Fruit fly (Drosophila melanogaster) whole organism, embryonic: Measurements from ENCODE around the gene HIP-R.

Experiments
- Abd-B ChIP-seq: fragments of 200-800 bp; sonication (Bioruptor generic); optimal IDR thresholded peaks from 2 replicates; lab custom pipeline; 2018; ENCODE audit warnings: missing biosample characterization, mild to moderate bottlenecking, missing genetic modification characterization, moderate library complexity
- Awh ChIP-seq: fragments of 200-800 bp; sonication (Bioruptor generic); IDR thresholded peaks from 2 replicates; pipeline ENCODE4, ENCODE4 v1.3.6; 2022; ENCODE audit warnings: missing biosample characterization, missing genetic modification characterization
- C15 ChIP-seq: fragments of 200-800 bp; sonication (Bioruptor generic); IDR thresholded peaks from 3 replicates; pipeline ENCODE4 v1.3.6; 2022; ENCODE audit warnings: missing biosample characterization, missing genetic modification characterization
- CG11085 ChIP-seq: fragments of 200-800 bp; sonication (Bioruptor generic); IDR thresholded peaks from 2 replicates; pipeline ENCODE4 v1.3.6; 2022; ENCODE audit warnings: missing biosample characterization, missing genetic modification characterization
- CG11247 ChIP-seq: fragments of 200-800 bp; sonication (Bioruptor generic); IDR thresholded peaks from 2 replicates; pipeline ENCODE4 v1.3.6; 2022; ENCODE audit warnings: missing biosample characterization, missing genetic modification characterization
- CG12071 ChIP-seq: fragments of 200-800 bp; sonication (Bioruptor generic); optimal IDR thresholded peaks from 3 replicates; lab custom pipeline; 2018; ENCODE audit warnings: missing biosample characterization, mild to moderate bottlenecking, missing genetic modification characterization
- CG12104 ChIP-seq: fragments of 200-800 bp; sonication (Bioruptor generic); optimal IDR thresholded peaks from 3 replicates; lab custom pipeline; 2016; ENCODE audit warnings: missing biosample characterization, missing genetic modification characterization
- CG12155 ChIP-seq: fragments of 200-800 bp; sonication (Bioruptor generic); optimal IDR thresholded peaks from 3 replicates; lab custom pipeline; 2016; ENCODE audit warnings: missing biosample characterization, missing genetic modification characterization
- CG12391 ChIP-seq: fragments of 200-800 bp; sonication (Bioruptor generic); optimal IDR thresholded peaks from 3 replicates; lab custom pipeline; 2018; ENCODE audit warnings: missing biosample characterization, mild to moderate bottlenecking, missing genetic modification characterization, moderate library complexity
- CG12744 ChIP-seq: fragments of 200-800 bp; sonication (Bioruptor generic); optimal IDR thresholded peaks from 2 replicates; lab custom pipeline; 2016; ENCODE audit warnings: missing biosample characterization, missing genetic modification characterization
- CG13624 ChIP-seq: fragments of 200-800 bp; sonication (Bioruptor generic); optimal IDR thresholded peaks from 2 replicates; lab custom pipeline; 2016; ENCODE audit warnings: missing biosample characterization, missing genetic modification characterization
- CG14860 ChIP-seq: fragments of 200-800 bp; sonication (Bioruptor generic); IDR thresholded peaks from 3 replicates; pipeline ENCODE4 v1.3.6; 2022; ENCODE audit warnings: missing biosample characterization, missing genetic modification characterization; ENCODE audit not compliant: partially characterized antibody
- CG15514 ChIP-seq: fragments of 200-800 bp; sonication (Bioruptor generic); optimal IDR thresholded peaks from 3 replicates; lab custom pipeline; 2017; ENCODE audit warnings: missing biosample characterization, missing genetic modification characterization, mild to moderate bottlenecking, moderate library complexity, missing genetic modification reagents
- CG18262 ChIP-seq: fragments of 200-800 bp; optimal IDR thresholded peaks from 3 replicates; lab custom pipeline; 2019; ENCODE audit warnings: missing biosample characterization, mild to moderate bottlenecking, missing genetic modification characterization, moderate library complexity
- CG2199 ChIP-seq: fragments of 200-800 bp; sonication (Bioruptor generic); IDR thresholded peaks from 3 replicates; pipeline ENCODE4 v1.3.6; 2022; ENCODE audit warnings: missing biosample characterization, missing genetic modification characterization
- CG30020 ChIP-seq: fragments of 200-800 bp; optimal IDR thresholded peaks from 2 replicates; lab custom pipeline; 2019; ENCODE audit warnings: missing biosample characterization, mild to moderate bottlenecking, missing genetic modification characterization, moderate library complexity
- CG3281 ChIP-seq: fragments of 200-800 bp; sonication (Bioruptor generic); optimal IDR thresholded peaks from 3 replicates; lab custom pipeline; 2017; ENCODE audit warnings: missing biosample characterization, mild to moderate bottlenecking, missing genetic modification characterization
- CG4730 ChIP-seq: fragments of 200-800 bp; sonication (Bioruptor generic); IDR thresholded peaks from 2 replicates; pipeline ENCODE4 v1.3.6; 2022; ENCODE audit warnings: missing biosample characterization, missing genetic modification characterization
- CG6272 ChIP-seq: fragments of 200-800 bp; sonication (Bioruptor generic); IDR thresholded peaks from 2 replicates; pipeline ENCODE4 v1.3.6; 2022; ENCODE audit warnings: missing biosample characterization, missing genetic modification characterization
- CG7786 ChIP-seq: fragments of 200-800 bp; sonication (Bioruptor generic); optimal IDR thresholded peaks from 2 replicates; lab custom pipeline; 2016; ENCODE audit warnings: missing biosample characterization, missing genetic modification characterization
- CG8290 ChIP-seq, 3 experiments: fragments of 200-800 bp; sonication (Bioruptor generic); optimal IDR thresholded peaks; 2 replicates each; lab custom pipeline; 2016 to 2019; ENCODE audit warnings: missing biosample characterization in 3 of 3, missing genetic modification characterization in 3 of 3, mild to moderate bottlenecking in 2 of 3, moderate library complexity in 1 of 3
- CG8388 ChIP-seq: fragments of 200-800 bp; sonication (Bioruptor generic); optimal IDR thresholded peaks from 2 replicates; lab custom pipeline; 2019; ENCODE audit warnings: missing biosample characterization, mild to moderate bottlenecking, missing genetic modification characterization, moderate library complexity
- CG8765 ChIP-seq: fragments of 200-800 bp; sonication (Bioruptor generic); IDR thresholded peaks from 2 replicates; pipeline ENCODE4 v1.3.6; 2022; ENCODE audit warnings: missing biosample characterization, missing genetic modification characterization
- Dek ChIP-seq: fragments of 200-800 bp; sonication (Bioruptor generic); optimal IDR thresholded peaks from 3 replicates; lab custom pipeline; 2019; ENCODE audit warnings: missing biosample characterization, mild to moderate bottlenecking, missing genetic modification characterization, moderate library complexity
- Fer2 ChIP-seq: fragments of 200-800 bp; sonication (Bioruptor generic); optimal IDR thresholded peaks from 2 replicates; lab custom pipeline; 2018; ENCODE audit warnings: missing biosample characterization, mild to moderate bottlenecking, missing genetic modification characterization, moderate library complexity
- Hmx ChIP-seq: fragments of 200-800 bp; sonication (Bioruptor generic); optimal IDR thresholded peaks from 2 replicates; lab custom pipeline; 2016; ENCODE audit warnings: missing biosample characterization, missing genetic modification characterization
- MBD-R2 ChIP-seq: fragments of 200-800 bp; sonication (Bioruptor generic); IDR thresholded peaks from 2 replicates; pipeline ENCODE4 v1.3.6; 2022; ENCODE audit warnings: missing biosample characterization, missing genetic modification characterization
- MTF-1 ChIP-seq: fragments of 200-800 bp; sonication (Bioruptor generic); optimal IDR thresholded peaks from 2 replicates; lab custom pipeline; 2018; ENCODE audit warnings: missing biosample characterization, mild to moderate bottlenecking, missing genetic modification characterization, borderline replicate concordance
- Max ChIP-seq: fragments of 200-800 bp; sonication (Bioruptor generic); optimal IDR thresholded peaks from 2 replicates; lab custom pipeline; 2016; ENCODE audit warnings: missing biosample characterization, mild to moderate bottlenecking, missing genetic modification characterization
- Myb ChIP-seq: fragments of 200-800 bp; sonication (Bioruptor generic); optimal IDR thresholded peaks from 2 replicates; lab custom pipeline; 2016; ENCODE audit warnings: missing biosample characterization, missing genetic modification characterization
- NFAT ChIP-seq: fragments of 200-800 bp; sonication (Bioruptor generic); IDR thresholded peaks from 2 replicates; pipeline ENCODE4 v1.3.6; 2022; ENCODE audit warnings: missing biosample characterization, missing genetic modification characterization
- dati ChIP-seq: fragments of 200-800 bp; sonication (Bioruptor generic); IDR thresholded peaks from 2 replicates; pipeline ENCODE4 v1.3.6; 2022; ENCODE audit warnings: missing biosample characterization, missing genetic modification characterization
- dmrt11E ChIP-seq: fragments of 200-800 bp; sonication (Bioruptor generic); optimal IDR thresholded peaks from 3 replicates; lab custom pipeline; 2018; ENCODE audit warnings: missing biosample characterization, mild to moderate bottlenecking, missing genetic modification characterization, moderate library complexity
- ewg ChIP-seq: fragments of 200-800 bp; sonication (Bioruptor generic); optimal IDR thresholded peaks from 3 replicates; lab custom pipeline; 2017; ENCODE audit warnings: mild to moderate bottlenecking, missing biosample characterization, missing genetic modification reagents, missing genetic modification characterization
- fru ChIP-seq: fragments of >200 bp; optimal IDR thresholded peaks from 2 replicates; lab custom pipeline; 2017
- gsb-n ChIP-seq: fragments of 200-800 bp; sonication (Bioruptor generic); optimal IDR thresholded peaks from 3 replicates; lab custom pipeline; 2018; ENCODE audit warnings: missing biosample characterization, mild to moderate bottlenecking, missing genetic modification characterization
- hth ChIP-seq: fragments of >200 bp; optimal IDR thresholded peaks from 2 replicates; lab custom pipeline; 2017; ENCODE audit warnings: inconsistent platforms
- jing ChIP-seq: fragments of 200-800 bp; sonication (Bioruptor generic); optimal IDR thresholded peaks from 2 replicates; lab custom pipeline; 2018; ENCODE audit warnings: missing biosample characterization, mild to moderate bottlenecking, missing genetic modification characterization
- jumu ChIP-seq: fragments of 200-800 bp; sonication (Bioruptor generic); optimal IDR thresholded peaks from 3 replicates; lab custom pipeline; 2016; ENCODE audit warnings: missing biosample characterization, missing genetic modification characterization
- kay ChIP-seq: fragments of 200-800 bp; sonication (Bioruptor generic); optimal IDR thresholded peaks from 2 replicates; lab custom pipeline; 2016; ENCODE audit warnings: missing biosample characterization, missing genetic modification characterization
- klu ChIP-seq: fragments of 200-800 bp; sonication (Bioruptor generic); IDR thresholded peaks from 2 replicates; pipeline ENCODE4 v1.3.6; 2022; ENCODE audit warnings: missing biosample characterization, missing genetic modification characterization
- pho ChIP-seq: fragments of 200-800 bp; sonication (Bioruptor generic); optimal IDR thresholded peaks from 2 replicates; lab custom pipeline; 2016; ENCODE audit warnings: missing biosample characterization, missing genetic modification characterization
- rib ChIP-seq: fragments of 200-800 bp; sonication (Bioruptor generic); IDR thresholded peaks from 2 replicates; pipeline ENCODE4 v1.3.6; 2022; ENCODE audit warnings: missing biosample characterization, missing genetic modification characterization
- seq ChIP-seq: fragments of 200-800 bp; sonication (Bioruptor generic); IDR thresholded peaks from 2 replicates; pipeline ENCODE4 v1.3.6; 2022; ENCODE audit warnings: missing biosample characterization, missing genetic modification characterization
- sisA ChIP-seq: fragments of 200-800 bp; sonication (Bioruptor generic); IDR thresholded peaks from 2 replicates; pipeline ENCODE4 v1.3.6; 2022; ENCODE audit warnings: missing biosample characterization, missing genetic modification characterization
- stwl ChIP-seq: fragments of 200-800 bp; sonication (Bioruptor generic); optimal IDR thresholded peaks from 3 replicates; lab custom pipeline; 2018; ENCODE audit warnings: missing biosample characterization, mild to moderate bottlenecking, missing genetic modification characterization, moderate library complexity
- tap ChIP-seq: fragments of 200-800 bp; optimal IDR thresholded peaks from 3 replicates; lab custom pipeline; 2019; ENCODE audit warnings: missing biosample characterization, mild to moderate bottlenecking, missing genetic modification characterization, moderate library complexity
- tgo ChIP-seq: fragments of 200-800 bp; sonication (Bioruptor generic); IDR thresholded peaks from 3 replicates; pipeline ENCODE4 v1.3.6; 2022; ENCODE audit warnings: missing biosample characterization, missing genetic modification characterization
- tio ChIP-seq: fragments of 200-800 bp; sonication (Bioruptor generic); optimal IDR thresholded peaks from 2 replicates; lab custom pipeline; 2017; ENCODE audit warnings: missing biosample characterization, missing genetic modification characterization, inconsistent platforms
- ttk ChIP-seq: fragments of 200-800 bp; sonication (Bioruptor generic); IDR thresholded peaks from 2 replicates; pipeline ENCODE4 v2.1.2; 2022; ENCODE audit warnings: missing biosample characterization, missing genetic modification characterization
- twi ChIP-seq: fragments of 200-800 bp; optimal IDR thresholded peaks from 2 replicates; lab custom pipeline; 2019; ENCODE audit warnings: missing biosample characterization, mild to moderate bottlenecking, missing genetic modification characterization, moderate library complexity

HIP-R gene

DNA sequence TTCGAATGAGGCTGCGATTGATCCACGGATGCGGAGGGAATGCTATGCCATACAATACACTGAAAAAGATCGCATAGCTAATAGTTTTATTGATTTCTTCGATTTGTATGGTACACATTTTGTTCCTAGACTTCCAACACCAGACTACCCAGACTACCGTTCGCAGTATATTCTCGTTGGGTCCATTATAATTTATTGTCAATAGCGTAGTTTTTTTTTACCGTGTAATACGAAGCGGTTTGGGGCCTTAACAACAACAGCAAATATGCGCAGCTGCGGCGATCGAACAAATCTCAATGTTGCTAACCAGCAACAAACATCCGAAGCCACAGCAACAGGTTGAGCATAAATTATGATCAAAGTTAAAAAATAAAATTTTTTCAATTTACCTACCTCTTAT is 48.9 kb downstream of the HIP-R start (continued):
- TF ChIP-seq CG13624 (GFP tag; lab: Kevin White, UChicago) (peak; percentile 77), kay (peak; percentile 52), twi (peak; percentile 35), pho (GFP tag; lab: Kevin White, UChicago) (peak; percentile 67), Hmx (GFP tag; lab: Kevin White, UChicago) (peak; percentile 10), CG12744 (GFP tag; lab: Kevin White, UChicago) (peak; percentile 71), MBD-R2 (GFP tag; lab: Robert Waterston, UW) (peak; percentile 40), CG7786 (peak; percentile 74), tap (tag; lab: Kevin White, UChicago) (peak; percentile 67), ttk (GFP tag; lab: Robert Waterston, UW) (peak; percentile 64), Myb (GFP tag; lab: Kevin White, UChicago) (peak; percentile 54), stwl (tag; lab: Kevin White, UChicago) (no peak), Dek (tag; lab: Kevin White, UChicago) (peak; percentile 77), jing (peak; percentile 62), dmrt11E (tag; lab: Kevin White, UChicago) (peak; percentile 77), CG4730 (GFP tag; lab: Robert Waterston, UW) (peak; percentile 31; the same call in 1 of the 2 replicates), dati (GFP tag; lab: Robert Waterston, UW) (peak; percentile 48; the same call in 1 of the 2 replicates), CG6272 (GFP tag; lab: Robert Waterston, UW) (peak; percentile 70), fru (lab: Kevin White, UChicago) (no peak), sisA (peak; percentile 83), CG18262 (peak; percentile 78), rib (GFP tag; lab: Robert Waterston, UW) (0 out of 2 replicates have a peak, but pooled peaks have one; percentile 14), CG11247 (GFP tag; lab: Robert Waterston, UW) (peak; percentile 69), tgo (peak; percentile 82), CG8290 (GFP tag; optimal IDR thresholded peaks at IDR 0.05; lab: Kevin White, UChicago) (peak; percentile 10), CG8290 (tag; optimal IDR thresholded peaks at IDR 0.05; lab: Kevin White, UChicago) (peak; percentile 26 to 85), CG15514 (GFP tag; lab: Kevin White, UChicago) (peak; percentile 64), hth (no peak), CG2199 (GFP tag; lab: Robert Waterston, UW) (no peak; the same call in 2 of the 3 replicates), Max (GFP tag; lab: Kevin White, UChicago) (peak; percentile 66), NFAT (peak; percentile 85), Fer2 (tag; lab: Kevin White, UChicago) (peak; percentile 60), CG12155 (peak; percentile 65), C15 (no peak), CG8388 (GFP tag; lab: Kevin White, UChicago) (peak; percentile 67), CG8765 (GFP tag; lab: Robert Waterston, UW) (peak; percentile 76), seq (GFP tag; lab: Robert Waterston, UW) (peak; percentile 80), ewg (peak; percentile 60), Abd-B (GFP tag; lab: Kevin White, UChicago) (peak; percentile 67), CG12104 (GFP tag; lab: Kevin White, UChicago) (peak; percentile 51), MTF-1 (peak; percentile 75), Awh (GFP tag; lab: Robert Waterston, UW) (peak; percentile 81), klu (peak; percentile 49; the same call in 1 of the 2 replicates), CG3281 (GFP tag; lab: Kevin White, UChicago) (peak; percentile 76), CG30020 (no peak), CG11085 (GFP tag; lab: Robert Waterston, UW) (0 out of 2 replicates have a peak, but pooled peaks have one; percentile 30), CG12391 (tag; lab: Kevin White, UChicago) (peak; percentile 81), tio (GFP tag; lab: Kevin White, UChicago) (peak; percentile 75), jumu (GFP tag; lab: Kevin White, UChicago) (peak; percentile 58), CG12071 (peak; percentile 85), CG14860 (GFP tag; lab: Robert Waterston, UW) (no peak), gsb-n (tag; lab: Kevin White, UChicago) (peak; percentile 62)
